Worm (Caenorhabditis elegans) whole organism, late embryonic: ENCODE measurements around the gene zip-10.

Experiments used
- F13H6.1 ChIP-seq: sonication (generic microtip); optimal IDR thresholded peaks from 2 replicates; lab custom pipeline; 2016; ENCODE audit warnings: missing genetic modification characterization, missing compliant biosample characterization
- K02D7.2 ChIP-seq: sonication (generic microtip); optimal IDR thresholded peaks from 2 replicates; lab custom pipeline; 2017; ENCODE audit warnings: mild to moderate bottlenecking, missing genetic modification characterization, missing compliant biosample characterization
- K09A11.1 ChIP-seq: sonication (generic microtip); optimal IDR thresholded peaks from 2 replicates; lab custom pipeline; 2017; ENCODE audit warnings: antibody characterized with exemption, mild to moderate bottlenecking, missing genetic modification characterization, missing compliant biosample characterization; ENCODE audit not compliant: insufficient read depth
- T23F11.4 ChIP-seq: fragments of 200-800 bp; sonication (Bioruptor generic); optimal IDR thresholded peaks from 2 replicates; lab custom pipeline; 2018; ENCODE audit warnings: mild to moderate bottlenecking, missing genetic modification characterization, missing compliant biosample characterization
- ceh-14 ChIP-seq: sonication (generic microtip); optimal IDR thresholded peaks from 2 replicates; lab custom pipeline; 2016; ENCODE audit warnings: missing genotype, missing genetic modification characterization, missing compliant biosample characterization
- ceh-18 ChIP-seq: sonication (generic microtip); optimal IDR thresholded peaks from 2 replicates; lab custom pipeline; 2016; ENCODE audit warnings: missing genetic modification characterization, missing compliant biosample characterization
- ceh-19 ChIP-seq: fragments of 200-800 bp; sonication (Bioruptor generic); optimal IDR thresholded peaks from 2 replicates; lab custom pipeline; 2018; ENCODE audit warnings: mild to moderate bottlenecking, missing genetic modification characterization, missing compliant biosample characterization
- ceh-22 ChIP-seq: sonication (generic microtip); optimal IDR thresholded peaks from 2 replicates; lab custom pipeline; 2017; ENCODE audit warnings: missing biosample characterization, missing genetic modification characterization
- ceh-30 ChIP-seq: fragments of 150-350 bp; optimal IDR thresholded peaks from 2 replicates; lab custom pipeline; 2014; ENCODE audit warnings: missing biosample characterization, missing genetic modification characterization
- ceh-34 ChIP-seq: sonication (generic microtip); optimal IDR thresholded peaks from 2 replicates; lab custom pipeline; 2016; ENCODE audit warnings: mild to moderate bottlenecking, missing genetic modification characterization, missing compliant biosample characterization
- ceh-45 ChIP-seq: fragments of 200-800 bp; sonication (Bioruptor generic); IDR thresholded peaks from 2 replicates; pipeline ENCODE4 v1.3.6; 2022; ENCODE audit warnings: missing genetic modification reagents, missing genetic modification characterization, missing compliant biosample characterization
- ceh-48 ChIP-seq: sonication (generic microtip); optimal IDR thresholded peaks from 2 replicates; lab custom pipeline; 2016; ENCODE audit warnings: missing genetic modification characterization, inconsistent platforms, missing compliant biosample characterization
- ceh-6 ChIP-seq: fragments of 200-800 bp; sonication (Bioruptor generic); optimal IDR thresholded peaks from 2 replicates; lab custom pipeline; 2018; ENCODE audit warnings: mild to moderate bottlenecking, missing genetic modification characterization, missing compliant biosample characterization
- ceh-9 ChIP-seq: sonication (generic microtip); optimal IDR thresholded peaks from 2 replicates; lab custom pipeline; 2016; ENCODE audit warnings: mild to moderate bottlenecking, missing genetic modification characterization, inconsistent platforms, missing compliant biosample characterization
- che-1 ChIP-seq: sonication (generic microtip); optimal IDR thresholded peaks from 2 replicates; lab custom pipeline; 2016; ENCODE audit warnings: mild to moderate bottlenecking, missing genetic modification characterization, missing compliant biosample characterization
- dmd-4 ChIP-seq: sonication (generic microtip); optimal IDR thresholded peaks from 2 replicates; lab custom pipeline; 2016; ENCODE audit warnings: borderline replicate concordance, missing genetic modification characterization, missing compliant biosample characterization
- elt-2 ChIP-seq: sonication (generic microtip); optimal IDR thresholded peaks from 2 replicates; lab custom pipeline; 2016; ENCODE audit warnings: missing genetic modification reagents, missing genetic modification characterization, missing compliant biosample characterization
- ets-4 ChIP-seq: sonication (generic microtip); optimal IDR thresholded peaks from 2 replicates; lab custom pipeline; 2016; ENCODE audit warnings: missing genetic modification characterization, missing compliant biosample characterization
- eyg-1 ChIP-seq: sonication (generic microtip); optimal IDR thresholded peaks from 2 replicates; lab custom pipeline; 2016; ENCODE audit warnings: missing genotype, missing genetic modification characterization, missing compliant biosample characterization
- fax-1 ChIP-seq: sonication (generic microtip); optimal IDR thresholded peaks from 2 replicates; lab custom pipeline; 2016; ENCODE audit warnings: missing genotype, missing genetic modification characterization, missing compliant biosample characterization
- fkh-6 ChIP-seq: sonication (generic microtip); optimal IDR thresholded peaks from 2 replicates; lab custom pipeline; 2016; ENCODE audit warnings: missing genetic modification characterization, missing compliant biosample characterization
- hlh-15 ChIP-seq: sonication (generic microtip); optimal IDR thresholded peaks from 2 replicates; lab custom pipeline; 2016; ENCODE audit warnings: missing genetic modification characterization, missing compliant biosample characterization
- hlh-30 ChIP-seq: sonication (generic microtip); optimal IDR thresholded peaks from 2 replicates; lab custom pipeline; 2017; ENCODE audit warnings: antibody characterized with exemption, missing genetic modification characterization, missing compliant biosample characterization; ENCODE audit not compliant: insufficient read depth
- hlh-6 ChIP-seq: sonication (generic microtip); optimal IDR thresholded peaks from 2 replicates; lab custom pipeline; 2016; ENCODE audit warnings: missing genotype, missing genetic modification characterization, missing compliant biosample characterization
- lim-6 ChIP-seq: sonication (generic microtip); optimal IDR thresholded peaks from 2 replicates; lab custom pipeline; 2016; ENCODE audit warnings: missing genetic modification characterization, missing compliant biosample characterization
- madf-2 ChIP-seq: sonication (generic microtip); optimal IDR thresholded peaks from 2 replicates; lab custom pipeline; 2017; ENCODE audit warnings: missing genetic modification characterization, missing compliant biosample characterization
- nfya-1 ChIP-seq: sonication (generic microtip); optimal IDR thresholded peaks from 2 replicates; lab custom pipeline; 2017; ENCODE audit warnings: missing genetic modification characterization, mild to moderate bottlenecking, missing compliant biosample characterization, antibody characterized with exemption, moderate library complexity
- nhr-11 ChIP-seq: fragments of 150-350 bp; optimal IDR thresholded peaks from 2 replicates; lab custom pipeline; 2014; ENCODE audit warnings: missing biosample characterization, missing genetic modification characterization
- npax-4 ChIP-seq: sonication (generic microtip); optimal IDR thresholded peaks from 2 replicates; lab custom pipeline; 2016; ENCODE audit warnings: missing genetic modification characterization, missing compliant biosample characterization
- odd-2 ChIP-seq: sonication (generic microtip); optimal IDR thresholded peaks from 2 replicates; lab custom pipeline; 2017; ENCODE audit warnings: antibody characterized with exemption, mild to moderate bottlenecking, missing genetic modification characterization, missing compliant biosample characterization
- pag-3 ChIP-seq: sonication (generic microtip); optimal IDR thresholded peaks from 2 replicates; lab custom pipeline; 2016; ENCODE audit warnings: missing compliant biosample characterization, missing genetic modification characterization, borderline replicate concordance
- pha-2 ChIP-seq: sonication (generic microtip); optimal IDR thresholded peaks from 2 replicates; lab custom pipeline; 2017; ENCODE audit warnings: mild to moderate bottlenecking, missing genetic modification characterization, missing compliant biosample characterization
- pha-4 ChIP-seq: fragments of 150-350 bp; optimal IDR thresholded peaks from 2 replicates; lab custom pipeline; 2018; ENCODE audit warnings: missing biosample characterization, missing genetic modification reagents, missing genetic modification characterization
- pqm-1 ChIP-seq: sonication (generic microtip); optimal IDR thresholded peaks from 2 replicates; lab custom pipeline; 2016; ENCODE audit warnings: missing genetic modification characterization, missing compliant biosample characterization
- pros-1 ChIP-seq: fragments of 150-350 bp; optimal IDR thresholded peaks from 2 replicates; lab custom pipeline; 2014; ENCODE audit warnings: missing biosample characterization, missing genetic modification reagents, missing genetic modification characterization
- ref-2 ChIP-seq: sonication (generic microtip); optimal IDR thresholded peaks from 2 replicates; lab custom pipeline; 2016; ENCODE audit warnings: missing genetic modification characterization, missing compliant biosample characterization
- rnt-1 ChIP-seq: sonication (generic microtip); optimal IDR thresholded peaks from 2 replicates; lab custom pipeline; 2016; ENCODE audit warnings: missing genetic modification characterization, missing compliant biosample characterization
- sdc-2 ChIP-seq: sonication (generic microtip); optimal IDR thresholded peaks from 2 replicates; lab custom pipeline; 2016; ENCODE audit warnings: missing genotype, missing genetic modification characterization, missing compliant biosample characterization
- sox-2 ChIP-seq: fragments of 200-800 bp; sonication (Bioruptor generic); IDR thresholded peaks from 2 replicates; pipeline ENCODE4 v1.3.6; 2022; ENCODE audit warnings: missing genetic modification reagents, missing genetic modification characterization, missing compliant biosample characterization
- sox-4 ChIP-seq: sonication (generic microtip); optimal IDR thresholded peaks from 2 replicates; lab custom pipeline; 2017; ENCODE audit warnings: mild to moderate bottlenecking, missing genetic modification characterization, inconsistent platforms, missing compliant biosample characterization
- tbx-2 ChIP-seq: sonication (generic microtip); optimal IDR thresholded peaks from 2 replicates; lab custom pipeline; 2016; ENCODE audit warnings: missing genetic modification characterization, missing compliant biosample characterization
- unc-3 ChIP-seq, 2 experiments: fragments of 200-800 bp in 1 of 2; sonication (Bioruptor generic) in 1 of 2; sonication (generic microtip) in 1 of 2; conservative IDR thresholded peaks in 1 of 2; optimal IDR thresholded peaks in 1 of 2; 2 replicates each; pipeline versions ENCODE4 v1.3.6 to Lab custom; 2016 to 2022; ENCODE audit warnings: missing compliant biosample characterization in 2 of 2, missing genetic modification characterization in 2 of 2, missing genetic modification reagents in 1 of 2
- unc-42 ChIP-seq: sonication (generic microtip); optimal IDR thresholded peaks from 2 replicates; lab custom pipeline; 2016; ENCODE audit warnings: missing genotype, missing genetic modification characterization, missing compliant biosample characterization
- unc-55 ChIP-seq: sonication (generic microtip); optimal IDR thresholded peaks from 2 replicates; lab custom pipeline; 2017; ENCODE audit warnings: missing biosample characterization, missing genetic modification reagents, missing genetic modification characterization
- unc-86 ChIP-seq: sonication (generic microtip); optimal IDR thresholded peaks from 2 replicates; lab custom pipeline; 2016; ENCODE audit warnings: missing genetic modification characterization, missing compliant biosample characterization
- zip-5 ChIP-seq: sonication (generic microtip); optimal IDR thresholded peaks from 2 replicates; lab custom pipeline; 2016; ENCODE audit warnings: missing genetic modification characterization, missing compliant biosample characterization
- ztf-16 ChIP-seq: sonication (generic microtip); optimal IDR thresholded peaks from 2 replicates; lab custom pipeline; 2017; ENCODE audit warnings: missing genetic modification characterization, missing compliant biosample characterization

Gene zip-10

DNA sequence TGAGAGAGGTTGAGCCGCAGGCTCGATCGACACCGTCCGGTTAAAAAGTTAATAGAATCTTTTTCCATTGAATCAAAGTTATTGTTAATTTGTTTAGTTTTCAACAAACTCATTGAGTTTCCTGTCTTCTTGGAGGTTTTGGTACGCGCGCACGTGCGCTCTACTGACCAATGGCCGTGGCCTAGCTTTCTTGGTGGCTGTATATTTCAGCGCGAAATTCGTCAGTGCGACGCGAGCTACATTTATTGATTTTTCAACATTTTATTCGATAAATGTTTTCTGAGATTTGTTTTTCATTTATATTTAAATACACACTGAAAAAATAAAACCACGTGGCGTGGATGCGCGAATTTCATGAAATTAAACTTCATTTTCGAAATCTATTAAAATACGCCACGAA lies 6.4 kb downstream of the zip-10 start, which contains the start of gene bir-1 (continued):
- TF ChIP-seq nfya-1 (tag; lab: Kevin White, UChicago): peak; percentile 79
- TF ChIP-seq unc-3 (GFP tag; conservative IDR thresholded peaks at IDR 0.05; lab: Robert Waterston, UW): no peak
- TF ChIP-seq unc-3 (tag; optimal IDR thresholded peaks at IDR 0.05; lab: Kevin White, UChicago): no peak
- peak; percentile 54 for TF ChIP-seq unc-42
- no peak for TF ChIP-seq ceh-6 (GFP tag; lab: Kevin White, UChicago)
- TF ChIP-seq pros-1: no peak
- no peak for TF ChIP-seq che-1 (tag; lab: Kevin White, UChicago)
- TF ChIP-seq pqm-1 (tag; lab: Kevin White, UChicago): peak; percentile 34
- TF ChIP-seq T23F11.4 (GFP tag; lab: Kevin White, UChicago): no peak
- TF ChIP-seq elt-2 (tag; lab: Kevin White, UChicago): peak; percentile 44
- peak; percentile 39 for TF ChIP-seq ref-2 (tag; lab: Kevin White, UChicago)
- TF ChIP-seq ceh-18: peak; percentile 33
- no peak for TF ChIP-seq sox-4 (tag; lab: Kevin White, UChicago)
- TF ChIP-seq ztf-16 (tag; lab: Kevin White, UChicago): no peak
- TF ChIP-seq fkh-6 (tag; lab: Kevin White, UChicago): peak; percentile 55
- no peak for TF ChIP-seq F13H6.1 (tag; lab: Kevin White, UChicago)
- no peak for TF ChIP-seq unc-55 (GFP tag; lab: Kevin White, UChicago)
- no peak for TF ChIP-seq ceh-9 (tag; lab: Kevin White, UChicago)
- peak; percentile 13 for TF ChIP-seq ceh-34 (tag; lab: Kevin White, UChicago)
- TF ChIP-seq eyg-1 (tag; lab: Kevin White, UChicago): no peak
- no peak for TF ChIP-seq hlh-15
- TF ChIP-seq ceh-48: peak; percentile 95
- TF ChIP-seq unc-86 (tag; lab: Kevin White, UChicago): no peak
- TF ChIP-seq lim-6 (tag; lab: Kevin White, UChicago): peak; percentile 38
- no peak for TF ChIP-seq ceh-45 (GFP tag; lab: Robert Waterston, UW)
- peak; percentile 50 for TF ChIP-seq hlh-30 (tag; lab: Kevin White, UChicago)
- no peak for TF ChIP-seq pag-3
- peak; percentile 35 for TF ChIP-seq fax-1 (tag; lab: Kevin White, UChicago)
- TF ChIP-seq rnt-1: peak; percentile 59
- peak; percentile 86 for TF ChIP-seq ets-4 (tag; lab: Kevin White, UChicago)

DNA sequence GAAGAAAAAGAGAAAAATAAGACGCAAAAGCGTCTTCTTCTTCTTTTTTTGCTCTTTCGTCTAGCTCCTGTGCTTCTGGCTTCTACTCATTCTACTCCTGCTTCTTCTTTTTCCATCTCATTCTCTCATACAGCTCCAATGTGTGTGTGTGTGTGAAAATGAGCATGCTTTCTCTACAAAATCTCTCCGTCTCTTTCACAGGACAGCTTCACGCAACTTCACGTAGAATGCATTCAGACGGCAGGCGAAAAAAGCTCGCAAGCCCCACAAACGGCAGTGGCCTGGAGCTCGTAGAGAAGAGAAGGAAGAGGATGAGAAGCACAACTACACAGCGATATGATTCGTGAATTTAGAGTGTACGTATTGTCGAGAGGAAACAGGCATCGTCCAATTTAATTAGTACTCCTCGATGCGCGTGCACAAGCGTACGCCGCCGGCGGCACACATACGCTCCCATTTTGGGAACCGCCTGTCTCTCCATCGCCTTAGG lies 9.2 kb downstream of the zip-10 start:
- TF ChIP-seq unc-55 (GFP tag; lab: Kevin White, UChicago): no peak
- no peak for TF ChIP-seq ceh-22 (tag; lab: Kevin White, UChicago)
- TF ChIP-seq unc-86 (tag; lab: Kevin White, UChicago): no peak
- TF ChIP-seq sdc-2 (tag; lab: Kevin White, UChicago): no peak
- TF ChIP-seq tbx-2: peak; percentile 48
- no peak for TF ChIP-seq lim-6 (tag; lab: Kevin White, UChicago)
- no peak for TF ChIP-seq pqm-1 (tag; lab: Kevin White, UChicago)
- TF ChIP-seq ceh-14: peak; percentile 89
- no peak for TF ChIP-seq nhr-11 (tag; lab: Kevin White, UChicago)
- TF ChIP-seq ztf-16 (tag; lab: Kevin White, UChicago): no peak
- TF ChIP-seq hlh-6: peak; percentile 51
- TF ChIP-seq zip-5 (tag; lab: Kevin White, UChicago): no peak
- no peak for TF ChIP-seq ceh-30
- TF ChIP-seq ceh-18: peak; percentile 79
- no peak for TF ChIP-seq npax-4 (tag; lab: Kevin White, UChicago)
- TF ChIP-seq sox-2 (GFP tag; lab: Robert Waterston, UW): no peak
- no peak for TF ChIP-seq unc-3 (GFP tag; conservative IDR thresholded peaks at IDR 0.05; lab: Robert Waterston, UW)
- TF ChIP-seq unc-3 (tag; optimal IDR thresholded peaks at IDR 0.05; lab: Kevin White, UChicago): no peak
- TF ChIP-seq odd-2 (tag; lab: Kevin White, UChicago): no peak
- TF ChIP-seq pag-3: no peak
- no peak for TF ChIP-seq che-1 (tag; lab: Kevin White, UChicago)
- no peak for TF ChIP-seq eyg-1 (tag; lab: Kevin White, UChicago)
- TF ChIP-seq T23F11.4 (GFP tag; lab: Kevin White, UChicago): no peak
- TF ChIP-seq K02D7.2 (tag; lab: Kevin White, UChicago): no peak
- TF ChIP-seq unc-42: peak; percentile 98
- no peak for TF ChIP-seq F13H6.1 (tag; lab: Kevin White, UChicago)
- no peak for TF ChIP-seq ceh-48
- no peak for TF ChIP-seq ceh-9 (tag; lab: Kevin White, UChicago)
- TF ChIP-seq ref-2 (tag; lab: Kevin White, UChicago): peak; percentile 32
- no peak for TF ChIP-seq ets-4 (tag; lab: Kevin White, UChicago)
- TF ChIP-seq K09A11.1 (tag; lab: Kevin White, UChicago): no peak
- no peak for TF ChIP-seq madf-2
- TF ChIP-seq fkh-6 (tag; lab: Kevin White, UChicago): no peak
- TF ChIP-seq pha-2 (tag; lab: Kevin White, UChicago): no peak
- TF ChIP-seq dmd-4 (tag; lab: Kevin White, UChicago): no peak
- no peak for TF ChIP-seq pha-4
- TF ChIP-seq ceh-19: peak; percentile 33
